Worm (Caenorhabditis elegans): Measurements from ENCODE around the gene nhr-17.
A peak's percentile ranks its signal among the peaks of the same experiment; 100 is the strongest.

The nhr-17 gene

DNA sequence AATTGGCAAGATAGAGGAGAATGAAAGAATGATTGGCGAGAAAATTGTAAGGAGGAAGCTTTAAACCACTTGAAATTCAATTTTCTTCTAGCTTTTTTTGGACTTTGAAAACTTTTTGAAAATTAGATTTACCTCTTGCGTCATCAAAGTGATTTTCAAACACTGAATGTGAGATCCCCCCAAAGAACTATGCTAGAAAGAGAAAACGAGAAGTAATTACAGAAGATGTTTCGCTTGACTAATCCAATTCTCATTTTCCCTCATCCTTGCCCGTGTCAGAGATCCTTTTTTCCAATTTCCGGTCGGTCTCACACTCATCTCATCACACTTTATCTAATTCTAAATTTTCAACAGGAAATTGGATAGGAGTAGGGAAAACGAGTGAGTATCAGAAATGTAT is 22.2 kb upstream of the nhr-17 start:
- TF ChIP-seq sma-9 (GFP tag; optimal IDR thresholded peaks at IDR 0.05): peak; percentile 63
- no peak for TF ChIP-seq sma-9 (tag; optimal IDR thresholded peaks at IDR 0.05)
- peak; percentile 29 for TF ChIP-seq C34F6.9 (tag; optimal IDR thresholded peaks at IDR 0.05)
- no peak for TF ChIP-seq nhr-11 (tag; optimal IDR thresholded peaks at IDR 0.05)
- TF ChIP-seq ceh-16 (tag; optimal IDR thresholded peaks at IDR 0.05): peak; percentile 6
- no peak for TF ChIP-seq unc-39 (tag; optimal IDR thresholded peaks at IDR 0.05)
- peak in 1 of 2 experiments; percentile 4 for TF ChIP-seq lsy-2 (tag; optimal IDR thresholded peaks at IDR 0.05)

DNA sequence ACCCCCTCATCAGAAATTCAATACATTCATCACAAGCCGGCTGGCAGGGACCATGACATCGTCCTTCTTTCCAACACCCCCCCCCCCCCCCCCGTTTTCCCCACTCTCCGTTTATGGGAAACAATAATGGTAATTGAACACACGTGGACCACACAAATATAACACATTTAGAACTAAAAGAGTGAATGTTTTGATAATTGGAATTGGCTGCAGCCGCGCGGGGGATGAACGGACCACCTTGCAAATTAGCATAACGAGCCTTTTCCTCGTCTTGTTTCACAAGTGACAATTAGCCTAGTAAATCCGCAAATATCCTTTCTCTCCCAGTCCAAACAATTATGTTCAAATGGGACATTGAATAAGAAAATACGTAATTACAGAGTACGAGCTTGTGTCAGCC is 21.0 kb upstream of the nhr-17 start:
- no peak for TF ChIP-seq ZK546.5 (tag; optimal IDR thresholded peaks at IDR 0.05)
- TF ChIP-seq ceh-82 (tag; optimal IDR thresholded peaks at IDR 0.05): no peak
- no peak for TF ChIP-seq nhr-21 (tag; optimal IDR thresholded peaks at IDR 0.05)
- no peak for TF ChIP-seq snpc-4 (tag; optimal IDR thresholded peaks at IDR 0.05)
- TF ChIP-seq mbf-1 (tag; optimal IDR thresholded peaks at IDR 0.05): no peak

DNA sequence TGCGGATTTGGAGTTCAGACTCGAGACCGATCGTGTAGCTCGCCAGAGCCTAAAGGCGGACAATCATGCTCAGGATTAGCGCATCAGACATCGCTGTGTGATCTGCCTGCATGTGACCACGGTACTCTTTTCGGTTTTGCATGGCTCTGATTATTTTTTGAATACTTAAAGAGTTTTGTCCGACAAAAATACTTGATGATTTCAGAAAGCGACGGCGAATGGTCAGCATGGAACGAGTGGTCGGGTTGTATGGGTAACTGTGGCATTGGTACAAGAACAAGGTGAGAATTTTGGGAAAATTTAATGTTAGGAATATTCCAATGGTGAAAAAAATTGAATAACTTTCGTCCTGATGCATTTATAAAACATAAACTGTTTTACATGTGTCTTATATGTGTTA is 19.8 kb upstream of the nhr-17 start:
- TF ChIP-seq ztf-4 (tag; optimal IDR thresholded peaks at IDR 0.05): no peak

DNA sequence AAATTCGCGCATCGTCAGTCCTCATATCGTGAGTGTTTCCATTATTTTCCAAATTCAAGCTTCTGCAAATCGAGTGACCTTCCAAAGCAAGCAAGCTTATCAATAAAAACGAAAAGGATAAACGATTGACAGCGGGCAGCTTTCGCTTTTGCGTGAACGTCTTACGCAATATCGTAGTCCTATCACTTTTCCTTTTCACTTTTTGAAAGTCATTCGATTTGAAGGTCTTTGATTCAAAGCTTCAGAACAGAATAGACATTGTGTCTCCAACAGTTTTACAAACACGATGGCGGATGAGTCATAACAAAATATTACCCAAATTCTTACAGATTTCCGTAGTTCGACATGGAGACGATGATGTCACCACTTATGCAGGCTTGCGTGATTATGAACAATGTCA is 11.9 kb upstream of the nhr-17 start:
- TF ChIP-seq nhr-11 (tag; optimal IDR thresholded peaks at IDR 0.05) (no peak), sem-4 (tag; optimal IDR thresholded peaks at IDR 0.05) (no peak), nhr-25 (tag; optimal IDR thresholded peaks at IDR 0.05) (peak; percentile 52), blmp-1 (tag; optimal IDR thresholded peaks at IDR 0.05; ENCODE audit: insufficient read depth) (peak; percentile 96), egl-27 (tag; optimal IDR thresholded peaks at IDR 0.05) (no peak), ztf-1 (GFP tag; conservative IDR thresholded peaks at IDR 0.05) (no peak)

DNA sequence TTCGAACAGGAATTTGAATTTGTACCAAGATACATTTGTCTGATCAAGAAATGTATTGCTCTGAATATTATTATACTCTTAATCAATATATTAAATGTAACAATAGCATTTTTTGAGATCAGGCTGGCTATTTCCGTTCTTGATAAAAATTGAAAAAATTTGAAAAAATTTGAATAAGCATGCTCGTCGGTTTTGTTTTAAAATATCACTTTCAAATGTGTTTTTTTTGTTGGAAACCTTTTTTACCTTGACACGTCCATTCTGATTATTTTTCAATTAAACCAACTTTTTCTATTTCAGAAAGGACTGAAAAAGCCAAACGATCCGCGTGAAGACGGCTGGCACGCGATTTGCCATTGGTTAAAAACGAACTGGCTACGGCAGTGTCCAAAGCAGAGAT is 10.9 kb upstream of the nhr-17 start, which contains the start of gene adt-1:
adt-1 (plus strand) TSS at position 301 of the 400 bp plus-strand sequence.
- TF ChIP-seq nhr-237 (tag; optimal IDR thresholded peaks at IDR 0.05) (no peak), mab-5 (tag; optimal IDR thresholded peaks at IDR 0.05) (no peak)

DNA sequence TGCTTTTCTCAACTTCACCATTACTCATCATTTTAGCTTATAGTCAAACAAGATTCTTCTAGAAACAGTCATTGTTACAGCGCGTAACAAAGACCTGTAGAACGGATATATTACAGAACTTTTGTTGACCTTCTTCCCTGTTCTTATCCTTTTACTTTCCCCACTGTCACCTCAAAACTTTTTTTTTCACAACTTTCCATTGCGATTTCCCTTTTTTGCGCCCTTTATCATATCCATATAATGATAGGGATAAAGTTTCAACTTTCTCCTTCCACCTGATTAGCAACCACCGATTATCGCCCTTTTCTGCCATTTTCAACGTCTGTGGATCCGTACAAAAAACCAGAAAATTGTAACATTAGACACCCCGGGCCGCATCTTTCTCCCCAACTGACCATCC is 9.5 kb upstream of the nhr-17 start:
- no peak for TF ChIP-seq alr-1 (tag; optimal IDR thresholded peaks at IDR 0.05)
- TF ChIP-seq blmp-1 (tag; optimal IDR thresholded peaks at IDR 0.05; ENCODE audit: insufficient read depth): peak; percentile 90

DNA sequence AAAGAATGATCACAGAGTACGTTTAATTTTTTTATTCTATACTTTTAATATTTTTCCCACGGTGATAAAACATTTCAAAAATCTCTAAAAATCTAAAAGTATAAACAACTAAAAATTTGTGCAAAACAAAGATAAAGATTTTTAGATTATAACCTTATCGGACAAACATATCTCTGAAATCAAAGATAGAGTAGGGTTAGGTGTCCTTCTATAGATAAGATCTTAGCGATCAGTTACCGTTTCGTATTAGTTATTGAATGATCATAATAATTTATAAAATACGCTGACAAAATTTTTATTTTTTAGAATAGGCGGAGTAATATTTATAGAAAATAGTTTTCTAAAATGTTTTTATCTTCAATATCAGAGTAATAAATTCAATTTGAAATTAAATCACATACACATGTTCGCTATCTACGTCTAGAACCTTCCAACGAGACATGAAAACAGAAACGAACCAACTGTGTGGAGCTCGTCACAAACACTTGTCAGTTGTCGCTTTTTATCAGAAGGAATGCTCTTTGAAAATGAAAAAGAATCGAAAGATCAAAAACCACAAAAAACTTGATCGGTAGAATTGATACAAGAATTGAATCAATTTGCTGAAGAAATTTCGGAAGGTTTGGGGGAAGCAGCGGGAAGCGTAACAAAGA is 4.1 kb upstream of the nhr-17 start:
- TF ChIP-seq ceh-16 (tag; optimal IDR thresholded peaks at IDR 0.05) (peak; percentile 95), nhr-12 (tag; optimal IDR thresholded peaks at IDR 0.05) (no peak), snpc-4 (tag; optimal IDR thresholded peaks at IDR 0.05) (no peak), skn-1 (tag; optimal IDR thresholded peaks at IDR 0.05) (no peak), gmeb-1 (tag; optimal IDR thresholded peaks at IDR 0.05) (no peak), nhr-21 (tag; optimal IDR thresholded peaks at IDR 0.05) (no peak), sma-9 (GFP tag; optimal IDR thresholded peaks at IDR 0.05) (peak; percentile 39), sma-9 (tag; optimal IDR thresholded peaks at IDR 0.05) (no peak), nhr-77 (tag; optimal IDR thresholded peaks at IDR 0.05) (no peak), lin-13 (GFP tag; optimal IDR thresholded peaks at IDR 0.05) (peak; percentile 6), aly-2 (tag; optimal IDR thresholded peaks at IDR 0.05) (no peak), ztf-4 (tag; optimal IDR thresholded peaks at IDR 0.05) (peak; percentile 21), unc-39 (tag; optimal IDR thresholded peaks at IDR 0.05) (no peak), nhr-129 (tag; optimal IDR thresholded peaks at IDR 0.05) (peak; percentile 46), lin-11 (tag; optimal IDR thresholded peaks at IDR 0.05) (no peak), mab-5 (tag; optimal IDR thresholded peaks at IDR 0.05) (no peak), mdl-1 (tag; optimal IDR thresholded peaks at IDR 0.05) (no peak), nhr-23 (tag; optimal IDR thresholded peaks at IDR 0.05) (peak; percentile 89), zag-1 (tag; optimal IDR thresholded peaks at IDR 0.05) (no peak), Y55F3AM.14 (GFP tag; optimal IDR thresholded peaks at IDR 0.05) (no peak), nhr-237 (tag; optimal IDR thresholded peaks at IDR 0.05) (no peak), mbf-1 (tag; optimal IDR thresholded peaks at IDR 0.05) (no peak), elt-1 (tag; optimal IDR thresholded peaks at IDR 0.05) (peak; percentile 99), nhr-6 (tag; optimal IDR thresholded peaks at IDR 0.05) (no peak), nhr-25 (tag; optimal IDR thresholded peaks at IDR 0.05) (peak; percentile 62), ama-1 (optimal IDR thresholded peaks at IDR 0.05) (no peak), ceh-82 (tag; optimal IDR thresholded peaks at IDR 0.05) (no peak), ztf-1 (GFP tag; conservative IDR thresholded peaks at IDR 0.05) (no peak), blmp-1 (tag; optimal IDR thresholded peaks at IDR 0.05; ENCODE audit: insufficient read depth) (no peak), lsy-2 (tag; optimal IDR thresholded peaks at IDR 0.05) (peak in 1 of 2 experiments; percentile 40), unc-55 (GFP tag; optimal IDR thresholded peaks at IDR 0.05) (no peak), alr-1 (tag; optimal IDR thresholded peaks at IDR 0.05) (no peak), egl-27 (tag; optimal IDR thresholded peaks at IDR 0.05) (no peak), peb-1 (tag; optimal IDR thresholded peaks at IDR 0.05) (no peak), ztf-11 (tag; optimal IDR thresholded peaks at IDR 0.05) (no peak), nhr-11 (tag; optimal IDR thresholded peaks at IDR 0.05) (no peak)
